Fruit fly (Drosophila melanogaster) whole organism, wandering third instar larva: ENCODE data around the gene CG6028.

Experiments
- Abd-B ChIP-seq: fragments of >200 bp; optimal IDR thresholded peaks from 2 replicates; lab custom pipeline; 2017; ENCODE audit warnings: missing biosample characterization, missing genetic modification characterization
- CG32264 ChIP-seq: fragments of 200-800 bp; sonication (Bioruptor generic); optimal IDR thresholded peaks from 2 replicates; lab custom pipeline; 2016; ENCODE audit warnings: missing biosample characterization, missing genetic modification characterization
- CG9705 ChIP-seq: fragments of 200-800 bp; sonication (Bioruptor generic); optimal IDR thresholded peaks from 2 replicates; lab custom pipeline; 2018; ENCODE audit warnings: missing biosample characterization, mild to moderate bottlenecking, missing genetic modification characterization
- CrebA ChIP-seq: fragments of 200-800 bp; sonication (Bioruptor generic); optimal IDR thresholded peaks from 2 replicates; lab custom pipeline; 2016; ENCODE audit warnings: missing biosample characterization, mild to moderate bottlenecking, missing genetic modification characterization, borderline replicate concordance
- Dif ChIP-seq: fragments of 200-275, 200-300 bp; sonication (Bioruptor generic); optimal IDR thresholded peaks from 2 replicates; lab custom pipeline; 2018; ENCODE audit warnings: missing biosample characterization, missing genetic modification characterization; ENCODE audit not compliant: partially characterized antibody
- GATAd ChIP-seq: sonication (Bioruptor generic); optimal IDR thresholded peaks from 2 replicates; lab custom pipeline; 2016; ENCODE audit warnings: missing biosample characterization, missing genetic modification characterization
- HLH106 ChIP-seq: fragments of 200-800 bp; optimal IDR thresholded peaks from 3 replicates; lab custom pipeline; 2019; ENCODE audit warnings: missing biosample characterization, mild to moderate bottlenecking, missing genetic modification characterization, moderate library complexity
- Hnf4 ChIP-seq: fragments of 200-800 bp; sonication (Bioruptor generic); optimal IDR thresholded peaks from 2 replicates; lab custom pipeline; 2016; ENCODE audit warnings: missing biosample characterization, mild to moderate bottlenecking, missing genetic modification characterization
- Hr78 ChIP-seq: fragments of >200 bp; optimal IDR thresholded peaks from 2 replicates; lab custom pipeline; 2017; ENCODE audit warnings: missing biosample characterization, missing genetic modification characterization
- Hr83 ChIP-seq: fragments of 200-300 bp; sonication (Bioruptor generic); optimal IDR thresholded peaks from 2 replicates; lab custom pipeline; 2016; ENCODE audit warnings: missing biosample characterization, mild to moderate bottlenecking, missing genetic modification characterization, moderate library complexity; ENCODE audit not compliant: poor library complexity, severe bottlenecking
- Jra ChIP-seq: sonication (Bioruptor generic); optimal IDR thresholded peaks from 2 replicates; lab custom pipeline; 2016; ENCODE audit warnings: missing biosample characterization, missing genetic modification characterization
- Mio ChIP-seq: sonication (Bioruptor generic); optimal IDR thresholded peaks from 2 replicates; lab custom pipeline; 2016; ENCODE audit warnings: missing biosample characterization, missing genetic modification characterization
- Myc ChIP-seq: fragments of >200 bp; optimal IDR thresholded peaks from 2 replicates; lab custom pipeline; 2017
- N ChIP-seq: fragments of >200 bp; optimal IDR thresholded peaks from 2 replicates; lab custom pipeline; 2018; ENCODE audit warnings: missing biosample characterization, missing external identifiers, missing genetic modification characterization
- OdsH ChIP-seq: fragments of 200-800 bp; sonication (Bioruptor generic); optimal IDR thresholded peaks from 2 replicates; lab custom pipeline; 2016; ENCODE audit warnings: missing biosample characterization, mild to moderate bottlenecking, missing genetic modification characterization
- Sp1 ChIP-seq: fragments of 200-800 bp; sonication (Bioruptor generic); optimal IDR thresholded peaks from 3 replicates; lab custom pipeline; 2019; ENCODE audit warnings: missing biosample characterization, mild to moderate bottlenecking, missing genetic modification characterization, moderate library complexity
- Vsx2 ChIP-seq: fragments of 200-300, 225-300 bp; sonication (Bioruptor generic); optimal IDR thresholded peaks from 2 replicates; lab custom pipeline; 2018; ENCODE audit warnings: missing biosample characterization, missing genetic modification characterization; ENCODE audit not compliant: partially characterized antibody
- br ChIP-seq: fragments of 200-800 bp; sonication (Bioruptor generic); optimal IDR thresholded peaks from 2 replicates; lab custom pipeline; 2016; ENCODE audit warnings: missing biosample characterization, missing genetic modification characterization
- brk ChIP-seq: fragments of 200-800 bp; sonication (Bioruptor generic); optimal IDR thresholded peaks from 2 replicates; lab custom pipeline; 2016; ENCODE audit warnings: missing biosample characterization, mild to moderate bottlenecking, missing genetic modification characterization
- dl ChIP-seq, 2 experiments: fragments of 175-275, 200-275 bp in 1 of 2; fragments of 200-275 bp in 1 of 2; sonication (Bioruptor generic); optimal IDR thresholded peaks; lab custom pipeline; 2018; ENCODE audit warnings: mild to moderate bottlenecking in 2 of 2, missing biosample characterization in 2 of 2, missing genetic modification characterization in 2 of 2, moderate library complexity in 2 of 2; ENCODE audit not compliant: partially characterized antibody in 2 of 2, insufficient read depth in 1 of 2
- dmrt93B ChIP-seq: fragments of 200-800 bp; sonication (Bioruptor generic); optimal IDR thresholded peaks from 2 replicates; lab custom pipeline; 2018; ENCODE audit warnings: missing biosample characterization, mild to moderate bottlenecking, missing genetic modification characterization
- dsf ChIP-seq: sonication (Bioruptor generic); optimal IDR thresholded peaks from 2 replicates; lab custom pipeline; 2016; ENCODE audit warnings: missing biosample characterization, missing genetic modification characterization, borderline replicate concordance
- ey ChIP-seq: fragments of 200-800 bp; sonication (Bioruptor generic); optimal IDR thresholded peaks from 2 replicates; lab custom pipeline; 2016; ENCODE audit warnings: missing biosample characterization, missing genetic modification characterization
- foxo ChIP-seq, 2 experiments: fragments of 200-800 bp; sonication (Bioruptor generic); optimal IDR thresholded peaks; 2 replicates in 1 of 2; 3 replicates in 1 of 2; lab custom pipeline; 2016 to 2017; ENCODE audit warnings: missing biosample characterization in 2 of 2, missing genetic modification characterization in 2 of 2
- fru ChIP-seq: fragments of 200-800 bp; sonication (Bioruptor generic); optimal IDR thresholded peaks from 3 replicates; lab custom pipeline; 2016; ENCODE audit warnings: missing biosample characterization, mild to moderate bottlenecking, missing genetic modification characterization
- h ChIP-seq: fragments of 200-800 bp; sonication (Bioruptor generic); optimal IDR thresholded peaks from 3 replicates; lab custom pipeline; 2016; ENCODE audit warnings: missing biosample characterization, mild to moderate bottlenecking, missing genetic modification characterization
- jim ChIP-seq: fragments of 175-275, 200-325 bp; sonication (Bioruptor generic); optimal IDR thresholded peaks from 2 replicates; lab custom pipeline; 2016; ENCODE audit warnings: missing biosample characterization, mild to moderate bottlenecking, missing genetic modification characterization
- lola ChIP-seq: fragments of >200 bp; optimal IDR thresholded peaks from 2 replicates; lab custom pipeline; 2017; ENCODE audit warnings: missing biosample characterization, missing genetic modification characterization
- rgr ChIP-seq: fragments of 200-800 bp; sonication (Bioruptor generic); optimal IDR thresholded peaks from 3 replicates; lab custom pipeline; 2016; ENCODE audit warnings: missing biosample characterization, mild to moderate bottlenecking, missing genetic modification characterization
- sage ChIP-seq: fragments of 200-800 bp; sonication (Bioruptor generic); optimal IDR thresholded peaks from 2 replicates; lab custom pipeline; 2016; ENCODE audit warnings: missing biosample characterization, mild to moderate bottlenecking, missing genetic modification characterization
- sv ChIP-seq: fragments of 200-800 bp; sonication (Bioruptor generic); optimal IDR thresholded peaks from 3 replicates; lab custom pipeline; 2016; ENCODE audit warnings: missing biosample characterization, missing genetic modification characterization
- usp ChIP-seq: fragments of >200 bp; optimal IDR thresholded peaks from 2 replicates; lab custom pipeline; 2017; ENCODE audit warnings: missing biosample characterization, missing genetic modification characterization
- woc ChIP-seq: sonication (Bioruptor generic); optimal IDR thresholded peaks from 2 replicates; lab custom pipeline; 2016; ENCODE audit warnings: missing biosample characterization, mild to moderate bottlenecking, missing genetic modification characterization

Gene CG6028

DNA sequence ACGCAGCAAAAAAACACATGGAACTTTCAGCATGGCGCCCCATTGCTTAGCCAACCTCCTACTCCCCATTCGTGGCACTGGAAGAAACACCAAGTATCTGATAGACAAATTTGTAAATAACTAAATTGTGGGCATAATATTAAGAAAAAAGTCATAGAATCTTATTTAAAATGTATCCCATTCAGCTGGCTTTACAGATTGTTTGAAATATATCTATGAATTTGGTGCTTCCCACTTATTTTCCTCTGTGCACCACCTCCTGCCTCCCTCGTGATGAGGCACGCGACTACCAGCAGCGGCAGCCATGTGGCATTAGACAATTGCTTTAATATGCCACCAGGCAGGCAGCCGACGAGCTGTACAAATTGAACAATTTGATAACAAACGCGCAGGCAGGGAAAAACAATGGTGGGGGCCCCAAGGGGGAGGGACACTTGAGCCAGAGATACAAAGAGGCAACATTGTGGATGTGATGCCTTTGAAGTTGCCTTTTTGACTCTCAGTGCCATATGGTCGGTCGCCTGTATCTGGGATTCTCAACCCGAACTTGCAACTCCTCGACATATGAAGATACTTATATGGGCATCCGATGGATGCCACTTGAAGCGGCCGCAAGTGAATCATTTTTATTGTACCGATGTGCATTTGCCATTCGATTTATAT, 24.0 kb upstream of the CG6028 start:
- TF ChIP-seq ey (GFP tag; lab: Kevin White, UChicago) (peak; percentile 44), GATAd (GFP tag; lab: Kevin White, UChicago) (no peak), fru (GFP tag; lab: Kevin White, UChicago) (peak; percentile 36), dsf (GFP tag; lab: Kevin White, UChicago) (no peak), OdsH (GFP tag; lab: Kevin White, UChicago) (no peak), h (GFP tag; lab: Kevin White, UChicago) (peak; percentile 42), CG32264 (no peak), Myc (no peak), dl (GFP tag; optimal IDR thresholded peaks at IDR 0.05; lab: Kevin White, UChicago; ENCODE audit: insufficient read depth in 1 of 2, partially characterized antibody in 2 of 2) (no peak), HLH106 (tag; lab: Kevin White, UChicago) (peak; percentile 8), Hnf4 (GFP tag; lab: Kevin White, UChicago) (peak; percentile 16), br (GFP tag; lab: Kevin White, UChicago) (peak; percentile 20), rgr (GFP tag; lab: Kevin White, UChicago) (peak; percentile 35), Hr83 (GFP tag; lab: Kevin White, UChicago) (no peak), sv (GFP tag; lab: Kevin White, UChicago) (peak; percentile 55), foxo (GFP tag; optimal IDR thresholded peaks at IDR 0.05; lab: Kevin White, UChicago) (peak in 1 of 2 experiments; percentile 45)

DNA sequence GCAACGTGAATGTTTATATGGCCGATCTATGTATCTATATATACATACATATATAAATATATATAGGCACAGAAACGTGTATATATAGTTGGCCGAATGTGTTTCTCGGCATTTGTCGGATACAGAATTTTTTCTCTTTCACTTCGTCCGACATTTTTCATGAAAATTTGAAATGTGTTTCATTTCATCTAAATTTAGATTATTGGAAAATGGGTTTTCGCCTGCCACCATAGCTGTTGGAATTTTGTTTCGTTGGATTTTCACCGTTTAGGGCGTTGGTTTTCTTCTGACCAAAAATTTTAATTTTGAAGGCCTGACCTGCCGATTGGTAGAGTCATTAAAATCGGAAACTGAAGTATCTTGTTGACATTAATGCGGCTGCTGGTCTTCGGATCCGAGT, 22.1 kb upstream of the CG6028 start:
- TF ChIP-seq h (GFP tag; lab: Kevin White, UChicago) (no peak), dmrt93B (no peak), rgr (GFP tag; lab: Kevin White, UChicago) (no peak), woc (GFP tag; lab: Kevin White, UChicago) (no peak), HLH106 (tag; lab: Kevin White, UChicago) (no peak), fru (GFP tag; lab: Kevin White, UChicago) (no peak), dl (GFP tag; optimal IDR thresholded peaks at IDR 0.05; lab: Kevin White, UChicago; ENCODE audit: insufficient read depth in 1 of 2, partially characterized antibody in 2 of 2) (no peak), Myc (no peak), Mio (GFP tag; lab: Kevin White, UChicago) (no peak), N (GFP tag; lab: Kevin White, UChicago) (no peak)

DNA sequence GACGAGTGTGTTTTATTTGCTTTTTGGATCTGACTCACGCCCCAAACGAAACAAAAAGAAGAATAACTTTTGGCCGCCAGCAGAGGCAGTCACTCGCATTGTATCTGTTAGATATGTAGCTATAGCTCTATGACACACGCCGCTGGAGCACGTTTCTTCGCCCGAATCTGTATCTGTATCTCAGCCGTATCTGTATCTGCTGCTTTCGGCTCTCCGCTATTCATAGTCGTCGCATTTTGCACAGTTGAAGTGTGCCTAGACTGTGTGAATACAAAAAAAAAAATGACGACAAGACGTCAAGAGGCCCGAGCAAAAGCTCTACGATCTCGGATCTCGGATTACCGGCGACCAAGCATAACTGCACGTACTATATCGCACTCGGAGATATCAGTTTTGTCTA, 21.4 kb upstream of the CG6028 start:
- TF ChIP-seq jim (GFP tag; lab: Kevin White, UChicago) (no peak), dmrt93B (no peak)

DNA sequence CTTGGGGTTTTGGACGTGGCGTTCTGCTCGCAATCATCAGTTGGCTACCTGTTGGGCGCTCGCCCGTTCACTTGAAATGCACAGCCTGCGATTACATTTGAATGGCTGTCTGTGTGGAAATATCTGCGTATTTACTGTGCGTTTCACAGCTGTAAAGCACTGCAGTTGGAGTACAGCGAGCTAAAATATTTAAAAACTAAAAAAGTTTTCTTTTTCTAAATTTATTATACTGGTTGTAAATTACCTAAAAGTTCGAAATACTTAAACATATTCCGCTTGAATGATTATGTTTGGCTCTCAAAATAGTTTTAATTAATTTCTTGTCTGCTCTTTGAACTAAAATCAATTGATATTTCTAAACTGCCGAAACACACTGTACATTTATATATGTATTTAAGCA, 20.9 kb upstream of the CG6028 start:
- TF ChIP-seq Hr83 (GFP tag; lab: Kevin White, UChicago) (no peak), GATAd (GFP tag; lab: Kevin White, UChicago) (no peak), dsf (GFP tag; lab: Kevin White, UChicago) (no peak), CG32264 (no peak), Jra (GFP tag; lab: Kevin White, UChicago) (no peak), ey (GFP tag; lab: Kevin White, UChicago) (peak; percentile 11), usp (GFP tag; lab: Kevin White, UChicago) (no peak), CG9705 (GFP tag; lab: Kevin White, UChicago) (no peak), Mio (GFP tag; lab: Kevin White, UChicago) (no peak), Hnf4 (GFP tag; lab: Kevin White, UChicago) (no peak), lola (GFP tag; lab: Kevin White, UChicago) (no peak), Myc (no peak), Abd-B (GFP tag; lab: Kevin White, UChicago) (no peak), HLH106 (tag; lab: Kevin White, UChicago) (peak; percentile 24), OdsH (GFP tag; lab: Kevin White, UChicago) (peak; percentile 27), Dif (GFP tag; lab: Kevin White, UChicago) (no peak), Hr78 (GFP tag; lab: Kevin White, UChicago) (no peak), dl (GFP tag; optimal IDR thresholded peaks at IDR 0.05; lab: Kevin White, UChicago; ENCODE audit: insufficient read depth in 1 of 2, partially characterized antibody in 2 of 2) (no peak), dmrt93B (no peak), Sp1 (GFP tag; lab: Kevin White, UChicago) (no peak), fru (GFP tag; lab: Kevin White, UChicago) (peak; percentile 31), rgr (GFP tag; lab: Kevin White, UChicago) (no peak), sage (GFP tag; lab: Kevin White, UChicago) (no peak), foxo (GFP tag; optimal IDR thresholded peaks at IDR 0.05; lab: Kevin White, UChicago) (no peak), brk (no peak), CrebA (GFP tag; lab: Kevin White, UChicago) (no peak), h (GFP tag; lab: Kevin White, UChicago) (peak; percentile 0), Vsx2 (GFP tag; lab: Kevin White, UChicago) (no peak)
- TF ChIP-seq, all 38 proteins: peak for 5
